Fruit fly (Drosophila melanogaster): ENCODE measurements around the gene CG3106.

CG3106 gene

DNA sequence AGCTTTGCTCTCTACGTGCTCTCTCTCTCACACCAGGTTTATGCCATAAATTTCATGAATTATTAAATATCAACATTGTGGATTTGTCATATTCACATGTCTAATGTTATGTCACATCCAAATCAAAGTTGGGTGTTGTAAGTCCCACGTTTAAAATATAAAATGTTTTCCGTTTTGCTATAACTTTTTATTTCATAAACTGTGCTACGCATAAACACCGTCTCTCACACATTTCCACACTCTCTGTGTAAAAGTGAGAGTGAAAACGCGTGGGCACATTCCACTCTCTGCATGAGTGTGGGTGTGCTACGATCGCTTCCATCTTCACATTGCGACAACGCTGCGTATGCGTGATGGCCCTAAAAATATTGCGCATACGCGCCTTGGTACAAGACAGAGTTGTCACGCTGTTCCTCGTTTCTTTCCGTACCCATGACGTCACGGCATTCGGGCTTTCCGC lies 22.0 kb downstream of the CG3106 start (continued):
- TF ChIP-seq CG5953 (GFP tag; IDR thresholded peaks at IDR 0.05) = peak; percentile 92
- TF ChIP-seq CG7556 (GFP tag; optimal IDR thresholded peaks at IDR 0.05) = peak; percentile 96
- peak; percentile 93 for TF ChIP-seq CG16779 (GFP tag; IDR thresholded peaks at IDR 0.05)
- no peak for TF ChIP-seq pita (GFP tag; optimal IDR thresholded peaks at IDR 0.05)
- TF ChIP-seq Fer3 (tag; optimal IDR thresholded peaks at IDR 0.05) = peak; percentile 99
- peak; percentile 97 for TF ChIP-seq nau (GFP tag; optimal IDR thresholded peaks at IDR 0.05)
- peak; percentile 90 for TF ChIP-seq lbe (GFP tag; optimal IDR thresholded peaks at IDR 0.05)
- TF ChIP-seq fd102C (GFP tag; optimal IDR thresholded peaks at IDR 0.05) = peak; percentile 60
- TF ChIP-seq CG4404 (GFP tag; IDR thresholded peaks at IDR 0.05) = peak; percentile 59
- peak; percentile 92 for TF ChIP-seq az2 (GFP tag; optimal IDR thresholded peaks at IDR 0.05)
- TF ChIP-seq CG12299 (tag; optimal IDR thresholded peaks at IDR 0.05) = peak; percentile 99
- peak; percentile 91 for TF ChIP-seq CG17361 (GFP tag; IDR thresholded peaks at IDR 0.05)
- peak; percentile 64 for TF ChIP-seq psq (GFP tag; optimal IDR thresholded peaks at IDR 0.05)
- peak; percentile 95 for TF ChIP-seq vfl (GFP tag; optimal IDR thresholded peaks at IDR 0.05)
- TF ChIP-seq CG1647 (GFP tag; optimal IDR thresholded peaks at IDR 0.05) = peak; percentile 95
- TF ChIP-seq Hsf (GFP tag; optimal IDR thresholded peaks at IDR 0.05) = peak; percentile 96
- peak; percentile 71 for TF ChIP-seq CG14667 (GFP tag; IDR thresholded peaks at IDR 0.05)
- peak; percentile 94 for TF ChIP-seq CG31441 (GFP tag; IDR thresholded peaks at IDR 0.05)
- peak; percentile 99 for TF ChIP-seq sens (GFP tag)
- peak; percentile 100 for TF ChIP-seq mirr (GFP tag; optimal IDR thresholded peaks at IDR 0.05)
- TF ChIP-seq unpg (GFP tag; optimal IDR thresholded peaks at IDR 0.05) = peak; percentile 98
- peak; percentile 96 for TF ChIP-seq org-1 (GFP tag; optimal IDR thresholded peaks at IDR 0.05)
- TF ChIP-seq CG12219 (GFP tag; optimal IDR thresholded peaks at IDR 0.05) = peak; percentile 99
- TF ChIP-seq sens-2 (GFP tag; IDR thresholded peaks at IDR 0.05) = peak; percentile 93
- TF ChIP-seq CG1233 (GFP tag; optimal IDR thresholded peaks at IDR 0.05) = peak; percentile 97
- no peak for TF ChIP-seq Dfd (GFP tag; optimal IDR thresholded peaks at IDR 0.05)
- peak; percentile 89 for TF ChIP-seq Hey (tag; optimal IDR thresholded peaks at IDR 0.05)
- peak; percentile 92 for TF ChIP-seq NK7.1 (GFP tag; optimal IDR thresholded peaks at IDR 0.05)
- TF ChIP-seq ac (GFP tag; optimal IDR thresholded peaks at IDR 0.05) = peak; percentile 63
- TF ChIP-seq Sry-β (GFP tag; optimal IDR thresholded peaks at IDR 0.05) = peak; percentile 47
- TF ChIP-seq CG6175 (GFP tag; IDR thresholded peaks at IDR 0.05) = peak; percentile 90
- peak; percentile 100 for TF ChIP-seq CG34376 (GFP tag; optimal IDR thresholded peaks at IDR 0.05)
- peak; percentile 97 for TF ChIP-seq fd3F (GFP tag; optimal IDR thresholded peaks at IDR 0.05)
- peak; percentile 94 for TF ChIP-seq gsb (GFP tag; IDR thresholded peaks at IDR 0.05)
- peak; percentile 98 for TF ChIP-seq CG7839 (tag; optimal IDR thresholded peaks at IDR 0.05)
- TF ChIP-seq CG8924 (tag; optimal IDR thresholded peaks at IDR 0.05) = peak; percentile 99
- TF ChIP-seq CG1792 (GFP tag; optimal IDR thresholded peaks at IDR 0.05) = peak; percentile 93
- peak; percentile 94 for TF ChIP-seq CG10366 (GFP tag; IDR thresholded peaks at IDR 0.05)
- TF ChIP-seq CG2116 (GFP tag; optimal IDR thresholded peaks at IDR 0.05) = peak; percentile 83
- no peak for TF ChIP-seq CG42726 (GFP tag; IDR thresholded peaks at IDR 0.05; ENCODE audit: partially characterized antibody)
- peak; percentile 96 for TF ChIP-seq zfh2 (GFP tag; optimal IDR thresholded peaks at IDR 0.05)
- TF ChIP-seq mam (GFP tag; optimal IDR thresholded peaks at IDR 0.05) = peak; percentile 95
- peak; percentile 93 for TF ChIP-seq wek (GFP tag; optimal IDR thresholded peaks at IDR 0.05)
- peak; percentile 74 for TF ChIP-seq CG30020 (tag; optimal IDR thresholded peaks at IDR 0.05)
- TF ChIP-seq CG17912 (GFP tag; optimal IDR thresholded peaks at IDR 0.05) = peak; percentile 94
- TF ChIP-seq CG9797 (GFP tag; optimal IDR thresholded peaks at IDR 0.05) = peak; percentile 46
- peak; percentile 94 for TF ChIP-seq MTF-1 (GFP tag; optimal IDR thresholded peaks at IDR 0.05; ENCODE audit: borderline replicate concordance)
- peak; percentile 92 for TF ChIP-seq sd (tag; optimal IDR thresholded peaks at IDR 0.05)
- TF ChIP-seq CG2120 (GFP tag; optimal IDR thresholded peaks at IDR 0.05) = peak; percentile 98
- TF ChIP-seq Sin3A (optimal IDR thresholded peaks at IDR 0.05) = no peak
- TF ChIP-seq Vsx1 (GFP tag; optimal IDR thresholded peaks at IDR 0.05) = peak; percentile 90
